Worm (Caenorhabditis elegans) whole organism, late embryonic: Measurements from ENCODE around the gene str-79.
A peak's percentile ranks its signal among the peaks of the same experiment; 100 is the strongest.

ENCODE experiments used
- C08G9.2 ChIP-seq: sonication (generic microtip); optimal IDR thresholded peaks from 2 replicates; lab custom pipeline; 2016; ENCODE audit warnings: mild to moderate bottlenecking, missing genetic modification characterization, moderate library complexity, missing compliant biosample characterization
- C38D4.7 ChIP-seq: fragments of 200-800 bp; sonication (Bioruptor generic); optimal IDR thresholded peaks from 2 replicates; lab custom pipeline; 2018; ENCODE audit warnings: mild to moderate bottlenecking, missing genetic modification characterization, moderate library complexity, missing compliant biosample characterization
- T23F11.4 ChIP-seq: fragments of 200-800 bp; sonication (Bioruptor generic); optimal IDR thresholded peaks from 2 replicates; lab custom pipeline; 2018; ENCODE audit warnings: mild to moderate bottlenecking, missing genetic modification characterization, missing compliant biosample characterization
- Y22D7AL.16 ChIP-seq: sonication (generic microtip); optimal IDR thresholded peaks from 2 replicates; lab custom pipeline; 2016; ENCODE audit warnings: missing genetic modification characterization, missing compliant biosample characterization
- ahr-1 ChIP-seq: sonication (generic microtip); optimal IDR thresholded peaks from 2 replicates; lab custom pipeline; 2016; ENCODE audit warnings: missing genetic modification characterization, missing compliant biosample characterization
- ceh-14 ChIP-seq: sonication (generic microtip); optimal IDR thresholded peaks from 2 replicates; lab custom pipeline; 2016; ENCODE audit warnings: missing genotype, missing genetic modification characterization, missing compliant biosample characterization
- ceh-19 ChIP-seq: fragments of 200-800 bp; sonication (Bioruptor generic); optimal IDR thresholded peaks from 2 replicates; lab custom pipeline; 2018; ENCODE audit warnings: mild to moderate bottlenecking, missing genetic modification characterization, missing compliant biosample characterization
- ceh-2 ChIP-seq: sonication (generic microtip); optimal IDR thresholded peaks from 2 replicates; lab custom pipeline; 2016; ENCODE audit warnings: missing genotype, missing genetic modification characterization, missing compliant biosample characterization
- ceh-30 ChIP-seq: fragments of 150-350 bp; optimal IDR thresholded peaks from 2 replicates; lab custom pipeline; 2014; ENCODE audit warnings: missing biosample characterization, missing genetic modification characterization
- ceh-34 ChIP-seq: sonication (generic microtip); optimal IDR thresholded peaks from 2 replicates; lab custom pipeline; 2016; ENCODE audit warnings: mild to moderate bottlenecking, missing genetic modification characterization, missing compliant biosample characterization
- ceh-48 ChIP-seq: sonication (generic microtip); optimal IDR thresholded peaks from 2 replicates; lab custom pipeline; 2016; ENCODE audit warnings: missing genetic modification characterization, inconsistent platforms, missing compliant biosample characterization
- ceh-6 ChIP-seq: fragments of 200-800 bp; sonication (Bioruptor generic); optimal IDR thresholded peaks from 2 replicates; lab custom pipeline; 2018; ENCODE audit warnings: mild to moderate bottlenecking, missing genetic modification characterization, missing compliant biosample characterization
- dve-1 ChIP-seq: sonication (generic microtip); optimal IDR thresholded peaks from 2 replicates; lab custom pipeline; 2017; ENCODE audit warnings: antibody characterized with exemption, mild to moderate bottlenecking, missing genetic modification characterization, missing compliant biosample characterization
- eyg-1 ChIP-seq: sonication (generic microtip); optimal IDR thresholded peaks from 2 replicates; lab custom pipeline; 2016; ENCODE audit warnings: missing genotype, missing genetic modification characterization, missing compliant biosample characterization
- fax-1 ChIP-seq: sonication (generic microtip); optimal IDR thresholded peaks from 2 replicates; lab custom pipeline; 2016; ENCODE audit warnings: missing genotype, missing genetic modification characterization, missing compliant biosample characterization
- fkh-10 ChIP-seq: fragments of 150-350 bp; optimal IDR thresholded peaks from 2 replicates; lab custom pipeline; 2014; ENCODE audit warnings: missing biosample characterization, missing genetic modification reagents, missing genetic modification characterization
- fkh-6 ChIP-seq: sonication (generic microtip); optimal IDR thresholded peaks from 2 replicates; lab custom pipeline; 2016; ENCODE audit warnings: missing genetic modification characterization, missing compliant biosample characterization
- gmeb-2 ChIP-seq: sonication (generic microtip); optimal IDR thresholded peaks from 2 replicates; lab custom pipeline; 2016; ENCODE audit warnings: missing genetic modification characterization, inconsistent platforms, missing compliant biosample characterization
- hlh-30 ChIP-seq: sonication (generic microtip); optimal IDR thresholded peaks from 2 replicates; lab custom pipeline; 2017; ENCODE audit warnings: antibody characterized with exemption, missing genetic modification characterization, missing compliant biosample characterization; ENCODE audit not compliant: insufficient read depth
- hlh-8 ChIP-seq: sonication (generic microtip); optimal IDR thresholded peaks from 2 replicates; lab custom pipeline; 2016; ENCODE audit warnings: missing genotype, missing genetic modification characterization, missing compliant biosample characterization
- mec-3 ChIP-seq: sonication (generic microtip); optimal IDR thresholded peaks from 2 replicates; lab custom pipeline; 2016; ENCODE audit warnings: borderline replicate concordance, missing genetic modification characterization, missing compliant biosample characterization
- nfya-1 ChIP-seq: sonication (generic microtip); optimal IDR thresholded peaks from 2 replicates; lab custom pipeline; 2017; ENCODE audit warnings: missing genetic modification characterization, mild to moderate bottlenecking, missing compliant biosample characterization, antibody characterized with exemption, moderate library complexity
- odd-2 ChIP-seq: sonication (generic microtip); optimal IDR thresholded peaks from 2 replicates; lab custom pipeline; 2017; ENCODE audit warnings: antibody characterized with exemption, mild to moderate bottlenecking, missing genetic modification characterization, missing compliant biosample characterization
- pha-2 ChIP-seq: sonication (generic microtip); optimal IDR thresholded peaks from 2 replicates; lab custom pipeline; 2017; ENCODE audit warnings: mild to moderate bottlenecking, missing genetic modification characterization, missing compliant biosample characterization
- pros-1 ChIP-seq: fragments of 150-350 bp; optimal IDR thresholded peaks from 2 replicates; lab custom pipeline; 2014; ENCODE audit warnings: missing biosample characterization, missing genetic modification reagents, missing genetic modification characterization
- sox-4 ChIP-seq: sonication (generic microtip); optimal IDR thresholded peaks from 2 replicates; lab custom pipeline; 2017; ENCODE audit warnings: mild to moderate bottlenecking, missing genetic modification characterization, inconsistent platforms, missing compliant biosample characterization
- ttx-3 ChIP-seq: sonication (generic microtip); optimal IDR thresholded peaks from 2 replicates; lab custom pipeline; 2016; ENCODE audit warnings: missing genetic modification reagents, missing genetic modification characterization, missing compliant biosample characterization
- unc-3 ChIP-seq, 2 experiments: fragments of 200-800 bp in 1 of 2; sonication (Bioruptor generic) in 1 of 2; sonication (generic microtip) in 1 of 2; conservative IDR thresholded peaks in 1 of 2; optimal IDR thresholded peaks in 1 of 2; 2 replicates each; pipeline versions ENCODE4 v1.3.6 to Lab custom; 2016 to 2022; ENCODE audit warnings: missing compliant biosample characterization in 2 of 2, missing genetic modification characterization in 2 of 2, missing genetic modification reagents in 1 of 2
- zip-5 ChIP-seq: sonication (generic microtip); optimal IDR thresholded peaks from 2 replicates; lab custom pipeline; 2016; ENCODE audit warnings: missing genetic modification characterization, missing compliant biosample characterization

str-79 gene

ce11 chrX:1998825-1999224, 29.1 kb downstream of the str-79 start:
- TF ChIP-seq Y22D7AL.16 (tag; lab: Kevin White, UChicago), result no peak
- TF ChIP-seq odd-2 (tag; lab: Kevin White, UChicago), result no peak
- TF ChIP-seq fax-1, result no peak
- no peak for TF ChIP-seq ceh-19
- no peak for TF ChIP-seq T23F11.4 (GFP tag; lab: Kevin White, UChicago)
- no peak for TF ChIP-seq zip-5 (tag; lab: Kevin White, UChicago)
- TF ChIP-seq nfya-1 (tag; lab: Kevin White, UChicago), result no peak
- TF ChIP-seq ahr-1 (tag; lab: Kevin White, UChicago), result no peak
- no peak for TF ChIP-seq pha-2 (tag; lab: Kevin White, UChicago)
- no peak for TF ChIP-seq C38D4.7 (GFP tag; lab: Kevin White, UChicago)
- no peak for TF ChIP-seq ceh-6 (GFP tag; lab: Kevin White, UChicago)

ce11 chrX:2000517-2000916, 30.8 kb downstream of the str-79 start:
- TF ChIP-seq ceh-6 (GFP tag; lab: Kevin White, UChicago), result no peak
- TF ChIP-seq ahr-1 (tag; lab: Kevin White, UChicago), result no peak

ce11 chrX:2012491-2013201, 43.0 kb downstream of the str-79 start, which contains the start of gene Y102A11A.9:
Gene Y102A11A.9 (plus strand): TSS chrX:2013151.
- TF ChIP-seq ceh-2 (tag; lab: Kevin White, UChicago), result no peak
- no peak for TF ChIP-seq mec-3
- no peak for TF ChIP-seq eyg-1 (tag; lab: Kevin White, UChicago)
- peak; percentile 17 for TF ChIP-seq ceh-14

DNA sequence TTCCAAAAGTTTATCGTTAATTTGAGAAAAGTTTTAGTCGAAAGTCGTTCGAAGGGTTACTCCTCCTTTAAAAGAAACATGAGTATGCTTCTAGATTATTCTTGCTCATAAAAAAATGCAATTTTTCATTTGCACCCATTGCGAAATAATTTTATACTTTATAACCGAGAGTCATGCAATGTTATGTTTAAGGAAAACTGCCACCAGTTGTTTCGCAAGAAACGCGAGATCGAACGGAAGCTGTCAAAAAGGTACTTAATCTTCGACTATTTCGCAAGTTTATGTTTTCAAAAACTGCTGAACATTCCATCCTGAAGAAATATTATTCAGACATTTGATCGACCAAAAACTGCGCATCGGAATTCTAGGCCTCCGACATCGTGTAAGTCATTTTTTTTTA, 44.2 kb downstream of the str-79 start:
- TF ChIP-seq hlh-8, result no peak
- no peak for TF ChIP-seq sox-4 (tag; lab: Kevin White, UChicago)
- no peak for TF ChIP-seq fkh-10 (GFP tag; lab: Kevin White, UChicago)
- no peak for TF ChIP-seq ceh-34 (tag; lab: Kevin White, UChicago)
- no peak for TF ChIP-seq unc-3 (GFP tag; conservative IDR thresholded peaks at IDR 0.05; lab: Robert Waterston, UW)
- TF ChIP-seq unc-3 (tag; optimal IDR thresholded peaks at IDR 0.05; lab: Kevin White, UChicago), result no peak
- TF ChIP-seq ceh-48, result no peak
- no peak for TF ChIP-seq dve-1
- no peak for TF ChIP-seq ttx-3 (tag; lab: Kevin White, UChicago)
- TF ChIP-seq hlh-30 (tag; lab: Kevin White, UChicago), result no peak
- no peak for TF ChIP-seq pha-2 (tag; lab: Kevin White, UChicago)

DNA sequence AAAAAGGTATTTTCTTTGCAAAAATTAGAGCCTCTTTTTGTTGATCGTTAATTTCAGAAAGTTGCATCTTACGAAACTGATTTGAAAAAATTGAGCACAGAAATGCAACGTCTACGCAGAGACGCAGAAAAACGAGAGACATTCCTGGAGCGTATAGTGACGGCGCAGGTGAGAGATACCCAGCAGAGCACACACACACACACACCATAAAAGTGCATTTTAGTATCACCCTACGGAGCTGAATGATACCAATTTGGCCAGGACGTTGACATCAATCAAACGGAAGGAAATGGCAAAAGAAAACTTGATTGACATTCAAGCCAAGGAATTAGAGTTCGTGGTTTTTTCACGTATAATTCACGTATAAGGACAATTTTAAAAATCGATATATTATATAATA, 44.8 kb downstream of the str-79 start:
- TF ChIP-seq ceh-30, result no peak
- no peak for TF ChIP-seq gmeb-2 (tag; lab: Kevin White, UChicago)
- no peak for TF ChIP-seq ceh-48

ce11 chrX:2018211-2018610, 48.5 kb downstream of the str-79 start:
- no peak for TF ChIP-seq unc-3 (GFP tag; conservative IDR thresholded peaks at IDR 0.05; lab: Robert Waterston, UW)
- TF ChIP-seq unc-3 (tag; optimal IDR thresholded peaks at IDR 0.05; lab: Kevin White, UChicago), result no peak

- TF ChIP-seq fkh-6 (tag; lab: Kevin White, UChicago), result no peak
- no peak for TF ChIP-seq C08G9.2 (tag; lab: Kevin White, UChicago)
- no peak for TF ChIP-seq pros-1 (tag; lab: Kevin White, UChicago)
- no peak for TF ChIP-seq mec-3
- TF ChIP-seq, all 69 proteins: peak for 0
Measured at ce11 chrX:2018848-2019247, 49.2 kb downstream of the str-79 start, which contains the start of gene Y102A11A.3. Gene Y102A11A.3 (plus strand): TSS chrX:2019148.
